Worm (Caenorhabditis elegans) whole organism, young adult: ENCODE data around the gene F37A8.5.

Experiments
- B0035.1 ChIP-seq: sonication (generic microtip); optimal IDR thresholded peaks from 2 replicates; lab custom pipeline; 2016; ENCODE audit warnings: missing genetic modification characterization, mild to moderate bottlenecking, missing compliant biosample characterization, missing genotype, missing genetic modification reagents
- B0261.1 ChIP-seq: sonication (generic microtip); optimal IDR thresholded peaks from 2 replicates; lab custom pipeline; 2016; ENCODE audit warnings: mild to moderate bottlenecking, missing genetic modification characterization, moderate library complexity, missing compliant biosample characterization
- C06A6.2 ChIP-seq: fragments of 200-800 bp; sonication (Bioruptor generic); conservative IDR thresholded peaks from 2 replicates; pipeline ENCODE4 v1.3.6; 2022; ENCODE audit warnings: missing genetic modification characterization, missing compliant biosample characterization
- D2030.7 ChIP-seq: fragments of 200-800 bp; sonication (Bioruptor generic); IDR thresholded peaks from 2 replicates; pipeline ENCODE4 v1.3.6; 2022; ENCODE audit warnings: missing genetic modification reagents, missing genetic modification characterization, missing compliant biosample characterization
- F22D6.2 ChIP-seq: sonication (generic microtip); optimal IDR thresholded peaks from 2 replicates; lab custom pipeline; 2016; ENCODE audit warnings: mild to moderate bottlenecking, missing genetic modification characterization, missing compliant biosample characterization
- F23B12.7 ChIP-seq: sonication (generic microtip); optimal IDR thresholded peaks from 2 replicates; lab custom pipeline; 2017; ENCODE audit warnings: missing genetic modification characterization, mild to moderate bottlenecking, missing compliant biosample characterization, antibody characterized with exemption, moderate library complexity; ENCODE audit not compliant: insufficient read depth
- F33H1.4 ChIP-seq: fragments of 200-800 bp; sonication (Bioruptor generic); IDR thresholded peaks from 2 replicates; pipeline ENCODE4 v1.3.6; 2022; ENCODE audit warnings: missing genetic modification reagents, missing genetic modification characterization, missing compliant biosample characterization
- F39B2.1 ChIP-seq: fragments of 200-800 bp; sonication (Bioruptor generic); IDR thresholded peaks from 2 replicates; pipeline ENCODE4 v1.3.6; 2022; ENCODE audit warnings: missing genetic modification reagents, missing genetic modification characterization, missing compliant biosample characterization
- F57A8.1 ChIP-seq: fragments of 200-800 bp; sonication (Bioruptor generic); optimal IDR thresholded peaks from 2 replicates; lab custom pipeline; 2018; ENCODE audit warnings: mild to moderate bottlenecking, missing genetic modification characterization, moderate library complexity, missing compliant biosample characterization
- K12H6.12 ChIP-seq: fragments of 200-800 bp; sonication (Bioruptor generic); optimal IDR thresholded peaks from 2 replicates; lab custom pipeline; 2018; ENCODE audit warnings: mild to moderate bottlenecking, missing genetic modification characterization, missing compliant biosample characterization
- Y79H2A.3 ChIP-seq: fragments of 200-800 bp; sonication (Bioruptor generic); conservative IDR thresholded peaks from 2 replicates; pipeline ENCODE4 v1.3.6; 2022; ENCODE audit warnings: missing genetic modification reagents, missing genetic modification characterization, missing compliant biosample characterization
- akir-1 ChIP-seq: fragments of 200-800 bp; sonication (Bioruptor generic); optimal IDR thresholded peaks from 2 replicates; lab custom pipeline; 2018; ENCODE audit warnings: mild to moderate bottlenecking, missing genetic modification characterization, moderate library complexity, missing compliant biosample characterization
- aptf-2 ChIP-seq: fragments of 200-800 bp; sonication (Bioruptor generic); conservative IDR thresholded peaks from 2 replicates; pipeline ENCODE4 v1.3.6; 2022; ENCODE audit warnings: missing genetic modification reagents, missing genetic modification characterization, missing compliant biosample characterization
- aptf-3 ChIP-seq: fragments of 200-800 bp; sonication (Bioruptor generic); IDR thresholded peaks from 2 replicates; pipeline ENCODE4 v1.3.6; 2022; ENCODE audit warnings: missing genetic modification characterization, missing compliant biosample characterization
- atf-7 ChIP-seq: sonication (generic microtip); optimal IDR thresholded peaks from 2 replicates; lab custom pipeline; 2017; ENCODE audit warnings: mild to moderate bottlenecking, missing genetic modification characterization, missing compliant biosample characterization
- attf-3 ChIP-seq: fragments of 200-800 bp; sonication (Bioruptor generic); conservative IDR thresholded peaks from 2 replicates; pipeline ENCODE4 v1.3.6; 2022; ENCODE audit warnings: missing genetic modification reagents, missing genetic modification characterization, missing compliant biosample characterization
- attf-6 ChIP-seq: fragments of 200-800 bp; sonication (Bioruptor generic); IDR thresholded peaks from 2 replicates; pipeline ENCODE4 v1.3.6; 2022; ENCODE audit warnings: missing genetic modification reagents, missing genetic modification characterization, missing compliant biosample characterization
- bed-1 ChIP-seq: fragments of 200-800 bp; sonication (Bioruptor generic); IDR thresholded peaks from 2 replicates; pipeline ENCODE4 v1.3.6; 2022; ENCODE audit warnings: missing genetic modification reagents, missing genetic modification characterization, missing compliant biosample characterization
- bed-2 ChIP-seq: fragments of 200-800 bp; sonication (Bioruptor generic); IDR thresholded peaks from 2 replicates; pipeline ENCODE4 v1.3.6; 2022; ENCODE audit warnings: missing genetic modification reagents, missing genetic modification characterization, missing compliant biosample characterization
- ceh-100 ChIP-seq: fragments of 200-800 bp; sonication (Bioruptor generic); IDR thresholded peaks from 2 replicates; pipeline ENCODE4 v1.3.6; 2022; ENCODE audit warnings: missing genetic modification reagents, missing genetic modification characterization, missing compliant biosample characterization
- ceh-91 ChIP-seq: fragments of 200-800 bp; sonication (Bioruptor generic); IDR thresholded peaks from 2 replicates; pipeline ENCODE4 v1.3.6; 2022; ENCODE audit warnings: missing genetic modification reagents, missing genetic modification characterization, missing compliant biosample characterization
- dox-1 ChIP-seq: fragments of 200-800 bp; sonication (Bioruptor generic); IDR thresholded peaks from 2 replicates; pipeline ENCODE4 v1.3.6; 2022; ENCODE audit warnings: missing genetic modification reagents, missing genetic modification characterization, missing compliant biosample characterization
- dpff-1 ChIP-seq: sonication (generic microtip); optimal IDR thresholded peaks from 2 replicates; lab custom pipeline; 2017; ENCODE audit warnings: mild to moderate bottlenecking, missing genetic modification characterization, missing compliant biosample characterization
- egl-18 ChIP-seq: fragments of 200-800 bp; sonication (Bioruptor generic); IDR thresholded peaks from 2 replicates; pipeline ENCODE4 v1.3.6; 2022; ENCODE audit warnings: missing genetic modification reagents, missing genetic modification characterization, missing compliant biosample characterization
- ets-4 ChIP-seq: fragments of 200-800 bp; sonication (Bioruptor generic); optimal IDR thresholded peaks from 2 replicates; lab custom pipeline; 2018; ENCODE audit warnings: mild to moderate bottlenecking, missing genetic modification characterization, missing compliant biosample characterization
- fkh-3 ChIP-seq: sonication (generic microtip); optimal IDR thresholded peaks from 2 replicates; lab custom pipeline; 2016; ENCODE audit warnings: mild to moderate bottlenecking, missing genetic modification characterization, missing compliant biosample characterization
- hlh-12 ChIP-seq: sonication (generic microtip); optimal IDR thresholded peaks from 2 replicates; lab custom pipeline; 2016; ENCODE audit warnings: missing genetic modification characterization, missing compliant biosample characterization
- hsf-1 ChIP-seq: fragments of 200-800 bp; sonication (Bioruptor generic); IDR thresholded peaks from 2 replicates; pipeline ENCODE4 v1.3.6; 2022; ENCODE audit warnings: missing genetic modification reagents, missing genetic modification characterization, missing compliant biosample characterization
- let-526 ChIP-seq: fragments of 200-800 bp; sonication (Bioruptor generic); IDR thresholded peaks from 2 replicates; pipeline ENCODE4 v1.3.6; 2022; ENCODE audit warnings: missing genetic modification reagents, missing genetic modification characterization, missing compliant biosample characterization
- lin-26 ChIP-seq: fragments of 200-800 bp; sonication (Bioruptor generic); IDR thresholded peaks from 2 replicates; pipeline ENCODE4 v1.3.6; 2022; ENCODE audit warnings: missing genetic modification reagents, missing genetic modification characterization, missing compliant biosample characterization
- lin-40 ChIP-seq: sonication (generic microtip); optimal IDR thresholded peaks from 2 replicates; lab custom pipeline; 2016; ENCODE audit warnings: missing genetic modification characterization, mild to moderate bottlenecking, missing compliant biosample characterization, missing genotype, missing genetic modification reagents
- mxl-1 ChIP-seq: sonication (generic microtip); optimal IDR thresholded peaks from 2 replicates; lab custom pipeline; 2016; ENCODE audit warnings: missing genetic modification characterization, missing compliant biosample characterization
- nfya-2 ChIP-seq: fragments of 200-800 bp; sonication (Bioruptor generic); IDR thresholded peaks from 2 replicates; pipeline ENCODE4 v1.3.6; 2022; ENCODE audit warnings: missing genetic modification reagents, missing genetic modification characterization, missing compliant biosample characterization
- nhr-120 ChIP-seq: fragments of 200-800 bp; sonication (Bioruptor generic); IDR thresholded peaks from 2 replicates; pipeline ENCODE4 v1.3.6; 2022; ENCODE audit warnings: missing genetic modification characterization, missing compliant biosample characterization
- nhr-179 ChIP-seq: sonication (generic microtip); optimal IDR thresholded peaks from 2 replicates; lab custom pipeline; 2016; ENCODE audit warnings: mild to moderate bottlenecking, missing genetic modification characterization, missing compliant biosample characterization
- nhr-27 ChIP-seq: fragments of 200-800 bp; sonication (Bioruptor generic); optimal IDR thresholded peaks from 2 replicates; lab custom pipeline; 2018; ENCODE audit warnings: mild to moderate bottlenecking, missing genetic modification characterization, moderate library complexity, missing compliant biosample characterization
- nhr-80 ChIP-seq: sonication (generic microtip); optimal IDR thresholded peaks from 2 replicates; lab custom pipeline; 2016; ENCODE audit warnings: missing genetic modification characterization, missing compliant biosample characterization
- rec-8 ChIP-seq, 2 experiments: sonication (generic microtip); optimal IDR thresholded peaks; 2 replicates each; lab custom pipeline; 2016; ENCODE audit warnings: mild to moderate bottlenecking in 2 of 2, missing genetic modification characterization in 2 of 2, missing genetic modification reagents in 2 of 2, missing genotype in 2 of 2, missing biosample characterization in 1 of 2, missing compliant biosample characterization in 1 of 2, moderate library complexity in 1 of 2
- repo-1 ChIP-seq: sonication (generic microtip); optimal IDR thresholded peaks from 2 replicates; lab custom pipeline; 2017; ENCODE audit warnings: mild to moderate bottlenecking, missing genetic modification characterization, missing compliant biosample characterization
- unc-130 ChIP-seq: sonication (generic microtip); optimal IDR thresholded peaks from 2 replicates; lab custom pipeline; 2016; ENCODE audit warnings: missing genetic modification reagents, missing genetic modification characterization, missing compliant biosample characterization
- unc-62 ChIP-seq: fragments of 150-350 bp; optimal IDR thresholded peaks from 2 replicates; lab custom pipeline; 2014; ENCODE audit warnings: missing biosample characterization, missing genetic modification reagents, missing genetic modification characterization
- zfh-2 ChIP-seq: fragments of 200-800 bp; sonication (Bioruptor generic); conservative IDR thresholded peaks from 2 replicates; pipeline ENCODE4 v1.3.6; 2022; ENCODE audit warnings: missing genetic modification reagents, missing genetic modification characterization, missing compliant biosample characterization
- zim-3 ChIP-seq: sonication (generic microtip); optimal IDR thresholded peaks from 2 replicates; lab custom pipeline; 2017; ENCODE audit warnings: mild to moderate bottlenecking, missing genetic modification characterization, moderate library complexity, missing compliant biosample characterization

Gene F37A8.5

DNA sequence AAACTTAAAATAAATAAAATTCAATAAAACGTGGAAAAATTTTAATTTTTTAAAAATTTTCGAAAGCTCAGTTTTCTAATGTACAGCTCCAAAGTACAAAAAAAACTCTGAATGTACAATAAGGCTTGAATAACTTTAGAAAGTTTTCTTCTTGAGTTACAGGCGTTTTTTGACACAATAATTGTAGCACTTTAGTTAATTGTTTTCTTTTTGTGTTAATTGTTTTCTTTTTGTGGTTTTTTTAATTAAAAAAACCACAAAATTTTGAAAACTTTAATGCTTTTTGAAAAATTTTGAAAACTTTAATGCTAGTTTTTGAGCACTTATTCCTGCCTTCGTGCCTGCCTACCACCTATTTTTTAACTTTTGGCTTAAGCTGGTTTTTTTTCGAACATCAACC, 7.8 kb downstream of the F37A8.5 start, which contains the start of gene R10E9.2:
R10E9.2 (minus strand) TSS at position 101 of the 400 bp plus-strand sequence.
- no peak for TF ChIP-seq unc-130 (GFP tag; lab: Kevin White, UChicago)
- TF ChIP-seq unc-62 (GFP tag; lab: Kevin White, UChicago) = no peak
- TF ChIP-seq B0261.1 (tag; lab: Kevin White, UChicago) = no peak
- no peak for TF ChIP-seq ets-4
- TF ChIP-seq, all 124 proteins: peak for 0

DNA sequence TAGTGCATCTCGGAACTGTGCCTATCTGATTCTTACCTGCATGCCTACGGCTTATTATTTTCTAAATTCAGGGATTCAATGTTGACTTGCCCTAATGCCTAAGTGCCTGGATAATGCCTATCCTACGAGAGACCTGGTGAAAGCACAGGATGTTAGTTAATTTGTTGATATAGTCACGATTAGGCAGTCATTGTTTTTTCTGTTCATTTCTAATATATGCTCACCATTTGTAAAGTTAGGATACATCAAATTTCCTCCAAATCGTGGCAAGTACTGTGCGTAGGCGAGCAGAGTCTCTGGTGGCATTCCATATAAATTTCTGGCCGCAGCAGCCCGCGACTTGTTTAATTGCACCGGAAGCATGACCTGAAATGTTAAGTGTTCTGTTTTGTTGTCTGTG, 9.7 kb downstream of the F37A8.5 start:
- TF ChIP-seq Y79H2A.3 (GFP tag; lab: Robert Waterston, UW) (no peak), B0035.1 (tag; lab: Kevin White, UChicago) (no peak), hlh-12 (tag; lab: Kevin White, UChicago) (no peak), aptf-3 (no peak), D2030.7 (GFP tag; lab: Robert Waterston, UW) (no peak), let-526 (no peak), F33H1.4 (no peak), nhr-120 (no peak), C06A6.2 (GFP tag; lab: Robert Waterston, UW) (no peak), dox-1 (GFP tag; lab: Robert Waterston, UW) (no peak), ceh-91 (GFP tag; lab: Robert Waterston, UW) (no peak), lin-26 (GFP tag; lab: Robert Waterston, UW) (no peak), akir-1 (GFP tag; lab: Kevin White, UChicago) (no peak), rec-8 (tag; optimal IDR thresholded peaks at IDR 0.05; lab: Kevin White, UChicago) (no peak), repo-1 (tag; lab: Kevin White, UChicago) (no peak)

DNA sequence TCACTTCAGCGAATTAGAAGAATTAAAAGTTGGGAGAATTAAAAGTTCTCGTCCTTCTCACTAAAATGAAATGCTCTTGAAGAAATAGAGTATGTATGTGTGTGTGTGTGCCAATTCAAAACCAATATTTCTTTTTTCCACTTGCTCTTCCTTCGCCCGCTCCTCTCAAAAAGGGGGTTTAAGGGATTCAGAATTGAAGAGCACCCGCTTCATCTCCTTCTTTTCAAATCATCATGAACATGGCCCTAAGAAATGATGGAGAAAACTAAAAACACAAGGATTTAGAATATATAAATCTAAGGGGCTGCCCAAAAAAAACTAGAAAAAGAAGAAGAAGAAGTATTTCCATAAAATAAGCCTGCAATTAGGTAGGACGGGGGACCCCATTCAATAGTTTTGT, 12.7 kb downstream of the F37A8.5 start:
- no peak for TF ChIP-seq atf-7 (tag; lab: Kevin White, UChicago)

DNA sequence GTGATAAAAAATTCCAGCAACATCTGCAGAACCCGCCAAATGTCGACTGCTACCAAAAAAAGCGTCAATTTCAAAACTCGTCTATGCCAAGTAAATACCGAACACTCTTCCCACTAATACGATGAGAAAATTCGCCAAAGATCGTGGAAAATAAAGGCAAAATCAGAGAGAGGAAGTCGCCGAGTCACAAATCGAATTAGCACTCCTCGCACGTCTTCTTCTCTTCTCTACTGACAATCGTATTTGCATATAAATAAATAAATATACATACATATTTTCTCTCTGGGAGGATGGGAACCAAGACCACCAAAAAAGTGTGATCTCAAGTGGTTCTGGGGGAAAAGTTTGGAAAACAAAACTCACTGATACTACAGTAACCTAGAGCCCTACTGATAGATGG, 14.0 kb downstream of the F37A8.5 start:
- TF ChIP-seq bed-2 (GFP tag; lab: Robert Waterston, UW) = no peak
- no peak for TF ChIP-seq aptf-3
- TF ChIP-seq K12H6.12 (tag; lab: Kevin White, UChicago) = no peak
- no peak for TF ChIP-seq fkh-3 (tag; lab: Kevin White, UChicago)
- TF ChIP-seq F57A8.1 (GFP tag; lab: Kevin White, UChicago) = no peak
- TF ChIP-seq ceh-100 (GFP tag; lab: Robert Waterston, UW) = no peak
- no peak for TF ChIP-seq zfh-2 (GFP tag; lab: Robert Waterston, UW)
- TF ChIP-seq mxl-1 = no peak
- TF ChIP-seq nhr-120 = no peak
- no peak for TF ChIP-seq aptf-2 (GFP tag; lab: Robert Waterston, UW)
- TF ChIP-seq egl-18 (GFP tag; lab: Robert Waterston, UW) = no peak
- no peak for TF ChIP-seq hsf-1 (GFP tag; lab: Robert Waterston, UW)
- no peak for TF ChIP-seq nhr-80 (tag; lab: Kevin White, UChicago)
- no peak for TF ChIP-seq ets-4
- TF ChIP-seq bed-1 (GFP tag; lab: Robert Waterston, UW) = no peak

- TF ChIP-seq lin-40 (tag; lab: Kevin White, UChicago) = no peak
- no peak for TF ChIP-seq F23B12.7 (tag; lab: Kevin White, UChicago)
- no peak for TF ChIP-seq hlh-12 (tag; lab: Kevin White, UChicago)
- TF ChIP-seq nhr-27 (tag; lab: Kevin White, UChicago) = no peak
- no peak for TF ChIP-seq unc-62 (GFP tag; lab: Kevin White, UChicago)
- TF ChIP-seq attf-3 (GFP tag; lab: Robert Waterston, UW) = no peak
- no peak for TF ChIP-seq F39B2.1 (GFP tag; lab: Robert Waterston, UW)
- no peak for TF ChIP-seq F22D6.2 (tag; lab: Kevin White, UChicago)
- TF ChIP-seq dpff-1 (tag; lab: Kevin White, UChicago) = no peak
- no peak for TF ChIP-seq akir-1 (GFP tag; lab: Kevin White, UChicago)
- TF ChIP-seq nhr-179 (tag; lab: Kevin White, UChicago) = no peak
- no peak for TF ChIP-seq attf-6
- TF ChIP-seq nfya-2 (GFP tag; lab: Robert Waterston, UW) = no peak
- no peak for TF ChIP-seq zim-3 (tag; lab: Kevin White, UChicago)
These were observed 16.3 kb downstream of the F37A8.5 start, which contains the start of gene R10E9.4 for ce11 chrIII:3972687-3973086. TSS of gene R10E9.4 (minus strand) at chrIII:3972787.
